Worm (Caenorhabditis elegans) whole organism, young adult: Measurements from ENCODE around the gene F41G3.20.

Source experiments
- B0019.2 ChIP-seq: fragments of 200-800 bp; sonication (Bioruptor generic); conservative IDR thresholded peaks from 2 replicates; pipeline ENCODE4 v1.3.6; 2022; ENCODE audit warnings: missing genetic modification reagents, missing genetic modification characterization, missing compliant biosample characterization
- B0035.1 ChIP-seq: sonication (generic microtip); optimal IDR thresholded peaks from 2 replicates; lab custom pipeline; 2016; ENCODE audit warnings: missing genetic modification characterization, mild to moderate bottlenecking, missing compliant biosample characterization, missing genotype, missing genetic modification reagents
- K11D2.4 ChIP-seq: fragments of 200-800 bp; sonication (Bioruptor generic); IDR thresholded peaks from 2 replicates; pipeline ENCODE4 v1.3.6; 2022; ENCODE audit warnings: missing genetic modification reagents, missing genetic modification characterization, missing compliant biosample characterization
- Y79H2A.3 ChIP-seq: fragments of 200-800 bp; sonication (Bioruptor generic); conservative IDR thresholded peaks from 2 replicates; pipeline ENCODE4 v1.3.6; 2022; ENCODE audit warnings: missing genetic modification reagents, missing genetic modification characterization, missing compliant biosample characterization
- atf-7 ChIP-seq: sonication (generic microtip); optimal IDR thresholded peaks from 2 replicates; lab custom pipeline; 2017; ENCODE audit warnings: mild to moderate bottlenecking, missing genetic modification characterization, missing compliant biosample characterization
- bed-2 ChIP-seq: fragments of 200-800 bp; sonication (Bioruptor generic); IDR thresholded peaks from 2 replicates; pipeline ENCODE4 v1.3.6; 2022; ENCODE audit warnings: missing genetic modification reagents, missing genetic modification characterization, missing compliant biosample characterization
- cebp-1 ChIP-seq, 2 experiments: fragments of 200-800 bp in 1 of 2; sonication (Bioruptor generic) in 1 of 2; sonication (generic microtip) in 1 of 2; IDR thresholded peaks in 1 of 2; optimal IDR thresholded peaks in 1 of 2; 2 replicates each; pipeline versions ENCODE4 v1.3.6 to Lab custom; 2017 to 2022; ENCODE audit warnings: missing compliant biosample characterization in 2 of 2, missing genetic modification characterization in 2 of 2, mild to moderate bottlenecking in 1 of 2, missing genetic modification reagents in 1 of 2, moderate library complexity in 1 of 2
- die-1 ChIP-seq: sonication (generic microtip); optimal IDR thresholded peaks from 2 replicates; lab custom pipeline; 2016; ENCODE audit warnings: missing genotype, mild to moderate bottlenecking, missing genetic modification characterization, missing compliant biosample characterization
- dox-1 ChIP-seq: fragments of 200-800 bp; sonication (Bioruptor generic); IDR thresholded peaks from 2 replicates; pipeline ENCODE4 v1.3.6; 2022; ENCODE audit warnings: missing genetic modification reagents, missing genetic modification characterization, missing compliant biosample characterization
- ets-4 ChIP-seq: fragments of 200-800 bp; sonication (Bioruptor generic); optimal IDR thresholded peaks from 2 replicates; lab custom pipeline; 2018; ENCODE audit warnings: mild to moderate bottlenecking, missing genetic modification characterization, missing compliant biosample characterization
- hsf-1 ChIP-seq: fragments of 200-800 bp; sonication (Bioruptor generic); IDR thresholded peaks from 2 replicates; pipeline ENCODE4 v1.3.6; 2022; ENCODE audit warnings: missing genetic modification reagents, missing genetic modification characterization, missing compliant biosample characterization
- lir-1 ChIP-seq: fragments of 200-800 bp; sonication (Bioruptor generic); conservative IDR thresholded peaks from 2 replicates; pipeline ENCODE4 v1.3.6; 2022; ENCODE audit warnings: missing genetic modification reagents, missing genetic modification characterization, missing compliant biosample characterization
- lsl-1 ChIP-seq: fragments of 200-800 bp; sonication (Bioruptor generic); optimal IDR thresholded peaks from 2 replicates; lab custom pipeline; 2018; ENCODE audit warnings: mild to moderate bottlenecking, missing genetic modification characterization, moderate library complexity, missing compliant biosample characterization
- madf-10 ChIP-seq: sonication (generic microtip); optimal IDR thresholded peaks from 2 replicates; lab custom pipeline; 2016; ENCODE audit warnings: mild to moderate bottlenecking, missing genetic modification characterization, missing compliant biosample characterization
- madf-6 ChIP-seq: fragments of 200-800 bp; sonication (Bioruptor generic); IDR thresholded peaks from 2 replicates; pipeline ENCODE4 v1.3.6; 2022; ENCODE audit warnings: missing genetic modification reagents, missing genetic modification characterization, missing compliant biosample characterization
- madf-8 ChIP-seq: fragments of 200-800 bp; sonication (Bioruptor generic); conservative IDR thresholded peaks from 2 replicates; pipeline ENCODE4 v1.3.6; 2022; ENCODE audit warnings: missing genetic modification reagents, missing genetic modification characterization, missing compliant biosample characterization
- mel-28 ChIP-seq: sonication (generic microtip); optimal IDR thresholded peaks from 2 replicates; lab custom pipeline; 2016; ENCODE audit warnings: borderline replicate concordance, mild to moderate bottlenecking, missing genetic modification characterization, missing compliant biosample characterization
- mes-4 ChIP-seq: sonication (generic microtip); optimal IDR thresholded peaks from 2 replicates; lab custom pipeline; 2016; ENCODE audit warnings: missing genotype, missing genetic modification characterization, missing compliant biosample characterization
- nfya-2 ChIP-seq: fragments of 200-800 bp; sonication (Bioruptor generic); IDR thresholded peaks from 2 replicates; pipeline ENCODE4 v1.3.6; 2022; ENCODE audit warnings: missing genetic modification reagents, missing genetic modification characterization, missing compliant biosample characterization
- nhr-27 ChIP-seq: fragments of 200-800 bp; sonication (Bioruptor generic); optimal IDR thresholded peaks from 2 replicates; lab custom pipeline; 2018; ENCODE audit warnings: mild to moderate bottlenecking, missing genetic modification characterization, moderate library complexity, missing compliant biosample characterization
- nhr-80 ChIP-seq: sonication (generic microtip); optimal IDR thresholded peaks from 2 replicates; lab custom pipeline; 2016; ENCODE audit warnings: missing genetic modification characterization, missing compliant biosample characterization
- rpc-1 ChIP-seq, 2 experiments: fragments of 150-350 bp in 1 of 2; sonication (generic microtip) in 1 of 2; optimal IDR thresholded peaks; 2 replicates each; lab custom pipeline; 2014 to 2018; ENCODE audit warnings: missing biosample characterization in 1 of 2, missing genetic modification characterization in 1 of 2, missing genetic modification reagents in 1 of 2, missing genotype in 1 of 2
- snpc-3.4 ChIP-seq: sonication (generic microtip); optimal IDR thresholded peaks from 2 replicates; lab custom pipeline; 2017; ENCODE audit warnings: missing genetic modification characterization, mild to moderate bottlenecking, missing compliant biosample characterization, antibody characterized with exemption, moderate library complexity, missing genotype, missing genetic modification reagents
- snpc-4 ChIP-seq, 5 experiments: fragments of 150-350 bp in 1 of 5; sonication (generic microtip) in 4 of 5; optimal IDR thresholded peaks; 2 replicates each; lab custom pipeline; 2014 to 2018; ENCODE audit warnings: missing genetic modification characterization in 5 of 5, missing biosample characterization in 3 of 5, antibody characterized with exemption in 2 of 5, mild to moderate bottlenecking in 2 of 5, missing compliant biosample characterization in 2 of 5, missing genotype in 2 of 5, moderate library complexity in 2 of 5, missing genetic modification reagents in 1 of 5
- sptf-2 ChIP-seq: fragments of 200-800 bp; sonication (Bioruptor generic); optimal IDR thresholded peaks from 2 replicates; lab custom pipeline; 2018; ENCODE audit warnings: mild to moderate bottlenecking, missing genetic modification characterization, missing compliant biosample characterization
- tbp1 ChIP-seq: fragments of 200-800 bp; sonication (Bioruptor generic); optimal IDR thresholded peaks from 2 replicates; lab custom pipeline; 2018; ENCODE audit warnings: mild to moderate bottlenecking, missing genetic modification characterization, missing compliant biosample characterization
- unc-62 ChIP-seq: fragments of 150-350 bp; optimal IDR thresholded peaks from 2 replicates; lab custom pipeline; 2014; ENCODE audit warnings: missing biosample characterization, missing genetic modification reagents, missing genetic modification characterization
- ztf-22 ChIP-seq: fragments of 200-800 bp; sonication (Bioruptor generic); optimal IDR thresholded peaks from 2 replicates; lab custom pipeline; 2018; ENCODE audit warnings: mild to moderate bottlenecking, missing genetic modification characterization, moderate library complexity, missing compliant biosample characterization
- ztf-3 ChIP-seq: fragments of 200-800 bp; sonication (Bioruptor generic); optimal IDR thresholded peaks from 2 replicates; lab custom pipeline; 2018; ENCODE audit warnings: mild to moderate bottlenecking, missing genetic modification characterization, missing compliant biosample characterization

F41G3.20 gene

ce11 chrII:6706552-6707091, 44.2 kb downstream of the F41G3.20 start (continued):
- TF ChIP-seq rpc-1 (optimal IDR thresholded peaks at IDR 0.05; lab: Kevin White, UChicago) = no peak
- no peak for TF ChIP-seq rpc-1 (tag; optimal IDR thresholded peaks at IDR 0.05; lab: Kevin White, UChicago)
- no peak for TF ChIP-seq K11D2.4
- TF ChIP-seq madf-6 (GFP tag; lab: Robert Waterston, UW) = no peak
- no peak for TF ChIP-seq B0035.1 (tag; lab: Kevin White, UChicago)
- TF ChIP-seq ets-4 (GFP tag; lab: Kevin White, UChicago) = no peak
- TF ChIP-seq, all 124 proteins: peak for 0

- TF ChIP-seq madf-10 (tag; lab: Kevin White, UChicago) = no peak
- TF ChIP-seq cebp-1 (GFP tag; IDR thresholded peaks at IDR 0.05; lab: Robert Waterston, UW) = no peak
- no peak for TF ChIP-seq cebp-1 (tag; optimal IDR thresholded peaks at IDR 0.05; lab: Kevin White, UChicago)
- no peak for TF ChIP-seq nhr-27 (tag; lab: Kevin White, UChicago)
- TF ChIP-seq snpc-4 (GFP tag; optimal IDR thresholded peaks at IDR 0.05; lab: Kevin White, UChicago) = no peak
- no peak for TF ChIP-seq snpc-4 (tag; optimal IDR thresholded peaks at IDR 0.05; lab: Kevin White, UChicago)
- TF ChIP-seq tbp1 (GFP tag; lab: Kevin White, UChicago) = no peak
- no peak for TF ChIP-seq lsl-1 (GFP tag; lab: Kevin White, UChicago)
- no peak for TF ChIP-seq mes-4 (tag; lab: Kevin White, UChicago)
- no peak for TF ChIP-seq die-1 (tag; lab: Kevin White, UChicago)
- TF ChIP-seq hsf-1 (GFP tag; lab: Robert Waterston, UW) = no peak
- no peak for TF ChIP-seq mel-28
- TF ChIP-seq madf-8 (GFP tag; lab: Robert Waterston, UW) = no peak
- TF ChIP-seq bed-2 (GFP tag; lab: Robert Waterston, UW) = no peak
- TF ChIP-seq Y79H2A.3 (GFP tag; lab: Robert Waterston, UW) = no peak
- no peak for TF ChIP-seq dox-1 (GFP tag; lab: Robert Waterston, UW)
- no peak for TF ChIP-seq snpc-3.4
- no peak for TF ChIP-seq unc-62
- no peak for TF ChIP-seq lir-1 (GFP tag; lab: Robert Waterston, UW)
- no peak for TF ChIP-seq K11D2.4
- TF ChIP-seq ztf-3 (GFP tag; lab: Kevin White, UChicago) = no peak
- TF ChIP-seq sptf-2 (GFP tag; lab: Kevin White, UChicago) = no peak
Measured at ce11 chrII:6705593-6706228, 45.1 kb downstream of the F41G3.20 start, which contains the start of gene rpy-1. TSS of gene rpy-1 (minus strand) at chrII:6705643.

- TF ChIP-seq B0019.2 (GFP tag; lab: Robert Waterston, UW) (no peak), snpc-4 (GFP tag; optimal IDR thresholded peaks at IDR 0.05; lab: Kevin White, UChicago) (no peak), snpc-4 (tag; optimal IDR thresholded peaks at IDR 0.05; lab: Kevin White, UChicago) (no peak), ets-4 (GFP tag; lab: Kevin White, UChicago) (peak; percentile 19), ztf-22 (GFP tag; lab: Kevin White, UChicago) (peak; percentile 30), nhr-80 (tag; lab: Kevin White, UChicago) (peak; percentile 86), nfya-2 (no peak), cebp-1 (GFP tag; IDR thresholded peaks at IDR 0.05; lab: Robert Waterston, UW) (no peak), cebp-1 (tag; optimal IDR thresholded peaks at IDR 0.05; lab: Kevin White, UChicago) (no peak), atf-7 (tag; lab: Kevin White, UChicago) (peak; percentile 30)
Measured at ce11 chrII:6701497-6701896, 49.3 kb downstream of the F41G3.20 start, which contains the start of gene C18H9.6. TSS of gene C18H9.6 (minus strand) at chrII:6701625.
